Worm (Caenorhabditis elegans) whole organism, L1 larva: ENCODE data around the gene sulp-7.

ENCODE experiments used
- C04F5.9 ChIP-seq: sonication (generic microtip); optimal IDR thresholded peaks from 2 replicates; lab custom pipeline; 2016; ENCODE audit warnings: missing genetic modification characterization, missing compliant biosample characterization
- C34B4.2 ChIP-seq: sonication (generic microtip); optimal IDR thresholded peaks from 2 replicates; lab custom pipeline; 2017; ENCODE audit warnings: mild to moderate bottlenecking, missing genetic modification characterization, missing compliant biosample characterization
- F16B12.6 ChIP-seq: fragments of 150-350 bp; optimal IDR thresholded peaks from 2 replicates; lab custom pipeline; 2014; ENCODE audit warnings: missing biosample characterization, missing genetic modification characterization
- Y116A8C.19 ChIP-seq: sonication (generic microtip); optimal IDR thresholded peaks from 2 replicates; lab custom pipeline; 2016; ENCODE audit warnings: missing compliant biosample characterization, missing genetic modification characterization, borderline replicate concordance
- alr-1 ChIP-seq: fragments of 200-800 bp; sonication (Bioruptor generic); optimal IDR thresholded peaks from 2 replicates; lab custom pipeline; 2018; ENCODE audit warnings: borderline replicate concordance, mild to moderate bottlenecking, missing genetic modification characterization, missing compliant biosample characterization
- aly-2 ChIP-seq: fragments of 150-350 bp; optimal IDR thresholded peaks from 2 replicates; lab custom pipeline; 2014; ENCODE audit warnings: missing biosample characterization, missing genetic modification characterization
- ama-1 ChIP-seq: fragments of 150-350 bp; optimal IDR thresholded peaks from 2 replicates; lab custom pipeline; 2014
- blmp-1 ChIP-seq: fragments of 150-350 bp; optimal IDR thresholded peaks from 2 replicates; lab custom pipeline; 2014; ENCODE audit warnings: missing biosample characterization, missing genetic modification characterization
- ceh-63 ChIP-seq: fragments of 200-800 bp; sonication (Bioruptor generic); optimal IDR thresholded peaks from 2 replicates; lab custom pipeline; 2018; ENCODE audit warnings: mild to moderate bottlenecking, missing genetic modification characterization, missing compliant biosample characterization
- ceh-8 ChIP-seq: fragments of 200-800 bp; sonication (Bioruptor generic); optimal IDR thresholded peaks from 2 replicates; lab custom pipeline; 2018; ENCODE audit warnings: mild to moderate bottlenecking, missing genetic modification characterization, moderate library complexity, missing compliant biosample characterization
- ceh-82 ChIP-seq, 3 experiments: fragments of 150-350 bp in 1 of 3; sonication (generic microtip) in 2 of 3; optimal IDR thresholded peaks; 2 replicates each; lab custom pipeline; 2014 to 2017; ENCODE audit warnings: missing biosample characterization in 3 of 3, missing genetic modification characterization in 3 of 3
- ceh-88 ChIP-seq: fragments of 200-800 bp; sonication (Bioruptor generic); IDR thresholded peaks from 2 replicates; pipeline ENCODE4 v1.3.6; 2022; ENCODE audit warnings: missing genetic modification characterization, missing compliant biosample characterization
- ceh-90 ChIP-seq: sonication (generic microtip); optimal IDR thresholded peaks from 2 replicates; lab custom pipeline; 2016; ENCODE audit warnings: missing genetic modification characterization, missing compliant biosample characterization
- efl-1 ChIP-seq, 4 experiments: fragments of 150-350 bp; optimal IDR thresholded peaks in 3 of 4; peaks in 1 of 4; 1 replicate in 1 of 4; 2 replicates in 3 of 4; lab custom pipeline; 2014; ENCODE audit warnings: missing biosample characterization in 2 of 4, missing genetic modification characterization in 2 of 4, missing genetic modification reagents in 2 of 4
- egl-27 ChIP-seq, 2 experiments: fragments of 150-350 bp in 1 of 2; sonication (generic microtip); optimal IDR thresholded peaks; 3 replicates each; lab custom pipeline; 2017 to 2018; ENCODE audit warnings: missing biosample characterization in 2 of 2, missing genetic modification characterization in 2 of 2, missing genetic modification reagents in 2 of 2
- elt-2 ChIP-seq: sonication (generic microtip); optimal IDR thresholded peaks from 2 replicates; lab custom pipeline; 2016; ENCODE audit warnings: missing genetic modification characterization, mild to moderate bottlenecking, inconsistent platforms, missing compliant biosample characterization, missing genetic modification reagents
- ets-5 ChIP-seq: fragments of 200-800 bp; sonication (Bioruptor generic); IDR thresholded peaks from 2 replicates; pipeline ENCODE4 v1.3.6; 2022; ENCODE audit warnings: missing genetic modification characterization, missing compliant biosample characterization
- fkh-10 ChIP-seq: sonication (generic microtip); optimal IDR thresholded peaks from 2 replicates; lab custom pipeline; 2017; ENCODE audit warnings: missing biosample characterization, missing genetic modification reagents, missing genetic modification characterization
- fkh-4 ChIP-seq: sonication (generic microtip); optimal IDR thresholded peaks from 2 replicates; lab custom pipeline; 2016; ENCODE audit warnings: missing compliant biosample characterization, missing genetic modification characterization, borderline replicate concordance
- fkh-8 ChIP-seq: sonication (generic microtip); optimal IDR thresholded peaks from 2 replicates; lab custom pipeline; 2016; ENCODE audit warnings: mild to moderate bottlenecking, missing genetic modification characterization, missing compliant biosample characterization
- fos-1 ChIP-seq: fragments of 150-350 bp; optimal IDR thresholded peaks from 2 replicates; lab custom pipeline; 2014; ENCODE audit warnings: missing biosample characterization, missing genetic modification characterization
- irx-1 ChIP-seq: sonication (generic microtip); optimal IDR thresholded peaks from 2 replicates; lab custom pipeline; 2016; ENCODE audit warnings: missing genetic modification characterization, missing compliant biosample characterization
- jun-1 ChIP-seq: fragments of 150-350 bp; optimal IDR thresholded peaks from 2 replicates; lab custom pipeline; 2014; ENCODE audit warnings: missing biosample characterization, missing genetic modification reagents, missing genetic modification characterization
- lin-14 ChIP-seq: fragments of 200-800 bp; sonication (Bioruptor generic); optimal IDR thresholded peaks from 2 replicates; lab custom pipeline; 2018; ENCODE audit warnings: mild to moderate bottlenecking, missing genetic modification characterization, moderate library complexity, missing compliant biosample characterization
- lin-35 ChIP-seq, 2 experiments: fragments of 150-350 bp; optimal IDR thresholded peaks; 2 replicates each; lab custom pipeline; 2014; ENCODE audit warnings: missing biosample characterization in 2 of 2, missing genetic modification characterization in 2 of 2, missing genetic modification reagents in 2 of 2
- mdl-1 ChIP-seq, 2 experiments: fragments of 150-350 bp; optimal IDR thresholded peaks; 2 replicates each; lab custom pipeline; 2014 to 2017; ENCODE audit warnings: missing biosample characterization in 2 of 2, missing genetic modification characterization in 2 of 2, inconsistent platforms in 1 of 2
- mep-1 ChIP-seq: fragments of 150-350 bp; optimal IDR thresholded peaks from 2 replicates; lab custom pipeline; 2014; ENCODE audit warnings: missing biosample characterization, missing genetic modification characterization
- nhr-11 ChIP-seq: fragments of 150-350 bp; optimal IDR thresholded peaks from 2 replicates; lab custom pipeline; 2014; ENCODE audit warnings: missing biosample characterization, missing genetic modification characterization
- nhr-237 ChIP-seq: fragments of 150-350 bp; optimal IDR thresholded peaks from 2 replicates; lab custom pipeline; 2014; ENCODE audit warnings: missing biosample characterization, missing genetic modification characterization
- nhr-28 ChIP-seq: fragments of 150-350 bp; optimal IDR thresholded peaks from 2 replicates; lab custom pipeline; 2014; ENCODE audit warnings: missing biosample characterization, missing genetic modification characterization
- nhr-71 ChIP-seq: sonication (generic microtip); optimal IDR thresholded peaks from 2 replicates; lab custom pipeline; 2016; ENCODE audit warnings: mild to moderate bottlenecking, missing genetic modification characterization, moderate library complexity, missing compliant biosample characterization
- nhr-76 ChIP-seq: sonication (generic microtip); optimal IDR thresholded peaks from 2 replicates; lab custom pipeline; 2017; ENCODE audit warnings: missing biosample characterization, missing genetic modification characterization
- nhr-84 ChIP-seq: sonication (generic microtip); optimal IDR thresholded peaks from 2 replicates; lab custom pipeline; 2017; ENCODE audit warnings: missing biosample characterization, missing genetic modification characterization
- nhr-85 ChIP-seq: sonication (generic microtip); peaks from one replicate; lab custom pipeline; 2016; ENCODE audit warnings: missing genetic modification characterization, inconsistent platforms, missing compliant biosample characterization
- pax-3 ChIP-seq: fragments of 200-800 bp; sonication (Bioruptor generic); optimal IDR thresholded peaks from 2 replicates; lab custom pipeline; 2018; ENCODE audit warnings: mild to moderate bottlenecking, missing genetic modification characterization, moderate library complexity, missing compliant biosample characterization
- snu-23 ChIP-seq: sonication (generic microtip); optimal IDR thresholded peaks from 2 replicates; lab custom pipeline; 2016; ENCODE audit warnings: missing genetic modification characterization, missing compliant biosample characterization
- sup-37 ChIP-seq: fragments of 200-800 bp; sonication (Bioruptor generic); optimal IDR thresholded peaks from 2 replicates; lab custom pipeline; 2018; ENCODE audit warnings: mild to moderate bottlenecking, missing genetic modification characterization, missing compliant biosample characterization
- swsn-7 ChIP-seq: sonication (generic microtip); optimal IDR thresholded peaks from 2 replicates; lab custom pipeline; 2016; ENCODE audit warnings: missing genetic modification characterization, missing compliant biosample characterization
- tlp-1 ChIP-seq: fragments of 150-350 bp; optimal IDR thresholded peaks from 2 replicates; lab custom pipeline; 2014; ENCODE audit warnings: missing biosample characterization, missing genetic modification characterization
- unc-30 ChIP-seq: sonication (generic microtip); optimal IDR thresholded peaks from 2 replicates; lab custom pipeline; 2017; ENCODE audit warnings: missing biosample characterization, missing genetic modification characterization
- unc-98 ChIP-seq: fragments of 200-800 bp; sonication (Bioruptor generic); IDR thresholded peaks from 2 replicates; pipeline ENCODE4 v1.3.6; 2022; ENCODE audit warnings: missing genetic modification characterization, missing compliant biosample characterization
- zip-4 ChIP-seq: fragments of 200-800 bp; sonication (Bioruptor generic); optimal IDR thresholded peaks from 2 replicates; lab custom pipeline; 2018; ENCODE audit warnings: mild to moderate bottlenecking, missing genetic modification characterization, moderate library complexity, missing compliant biosample characterization
- ztf-4 ChIP-seq: fragments of 150-350 bp; optimal IDR thresholded peaks from 2 replicates; lab custom pipeline; 2014; ENCODE audit warnings: missing biosample characterization, missing genetic modification characterization

The sulp-7 gene

DNA sequence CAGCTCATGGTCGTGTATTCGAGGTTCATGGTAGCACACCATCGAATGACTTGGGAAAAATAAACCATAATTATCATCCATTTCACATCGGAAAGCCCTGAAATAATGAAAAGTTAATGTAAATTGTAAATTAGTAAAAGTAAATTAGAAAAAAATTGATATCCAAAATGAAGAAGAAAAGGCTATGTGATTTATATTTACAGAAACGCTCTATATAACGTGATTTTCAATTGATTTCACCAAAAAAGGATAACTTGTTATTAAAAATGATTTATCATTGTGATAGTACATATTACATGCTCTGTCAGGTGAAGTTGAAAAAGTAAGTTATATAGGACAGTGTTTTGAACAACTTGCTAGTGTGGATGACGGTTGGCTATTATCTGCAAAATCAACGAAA, 37.7 kb upstream of the sulp-7 start, which contains the start of gene C09F12.3:
Gene C09F12.3 (minus strand): TSS at position 101 of the 400 bp plus-strand sequence.
- no peak for TF ChIP-seq mdl-1 (tag; optimal IDR thresholded peaks at IDR 0.05; lab: Kevin White, UChicago)
- no peak for TF ChIP-seq aly-2 (tag; lab: Kevin White, UChicago)
- TF ChIP-seq ceh-63 (GFP tag; lab: Kevin White, UChicago): no peak
- no peak for TF ChIP-seq fkh-8 (tag; lab: Kevin White, UChicago)

DNA sequence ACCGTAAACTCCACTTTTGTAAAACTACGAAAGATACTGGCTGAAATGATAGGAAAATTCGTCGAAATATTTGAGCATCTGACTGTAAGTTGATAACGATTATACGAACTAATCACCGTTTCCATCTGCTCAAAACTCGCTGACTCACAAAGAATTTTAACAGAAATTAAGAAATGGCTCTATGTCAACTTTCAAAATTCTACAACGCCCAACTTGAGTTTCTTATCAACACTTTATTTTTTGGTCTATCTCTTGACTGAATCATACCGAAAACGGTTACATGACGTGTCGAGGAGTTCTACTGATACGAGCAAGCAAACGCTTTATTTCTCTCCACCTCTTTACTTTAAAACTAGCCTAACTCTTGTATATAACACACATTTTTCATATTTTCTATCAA, 33.3 kb upstream of the sulp-7 start, which contains the start of gene clc-1:
Gene clc-1 (plus strand): TSS at position 264 of the 400 bp plus-strand sequence.
- TF ChIP-seq nhr-71 (tag; lab: Kevin White, UChicago) (peak; percentile 1), egl-27 (tag; optimal IDR thresholded peaks at IDR 0.05; lab: Kevin White, UChicago) (no peak), jun-1 (tag; lab: Kevin White, UChicago) (peak; percentile 34), elt-2 (tag; lab: Kevin White, UChicago) (peak; percentile 96), ceh-82 (tag; optimal IDR thresholded peaks at IDR 0.05; lab: Kevin White, UChicago) (no peak), tlp-1 (tag; lab: Kevin White, UChicago) (peak; percentile 32), efl-1 (optimal IDR thresholded peaks at IDR 0.05; lab: Kevin White, UChicago) (no peak), efl-1 (GFP tag; optimal IDR thresholded peaks at IDR 0.05 in 1 of 2; lab: Kevin White, UChicago) (peak in 1 of 2 experiments; percentile 79), aly-2 (tag; lab: Kevin White, UChicago) (no peak)

DNA sequence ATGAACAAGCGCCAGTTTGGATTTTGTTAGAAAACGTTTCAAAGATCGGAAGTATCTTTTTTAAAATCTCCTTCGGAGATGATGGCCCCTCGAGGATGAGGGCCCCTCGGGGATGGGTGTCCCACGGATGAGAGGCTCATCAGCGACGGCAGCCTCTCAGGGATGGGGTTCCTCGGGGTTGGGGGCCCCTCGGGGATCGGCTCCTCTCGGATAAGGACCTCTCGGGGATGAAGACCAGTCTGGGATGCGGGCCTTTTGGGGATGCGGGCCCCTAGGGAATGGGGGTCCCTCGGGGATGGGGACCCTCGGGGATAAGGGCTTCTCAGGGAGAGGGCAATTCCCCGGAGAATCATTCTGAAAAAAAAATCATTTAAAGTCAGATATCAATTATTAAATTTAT, 30.1 kb upstream of the sulp-7 start:
- no peak for TF ChIP-seq fos-1 (tag; lab: Kevin White, UChicago)
- no peak for TF ChIP-seq unc-98 (GFP tag; lab: Robert Waterston, UW)
- peak; percentile 53 for TF ChIP-seq ceh-8 (GFP tag; lab: Kevin White, UChicago)
- TF ChIP-seq nhr-84 (tag; lab: Kevin White, UChicago): no peak
- TF ChIP-seq ceh-90: no peak
- TF ChIP-seq jun-1 (tag; lab: Kevin White, UChicago): no peak
- no peak for TF ChIP-seq ets-5 (GFP tag; lab: Robert Waterston, UW)
- TF ChIP-seq fkh-4: no peak
- no peak for TF ChIP-seq elt-2 (tag; lab: Kevin White, UChicago)
- TF ChIP-seq, all 84 proteins: peak for 1

DNA sequence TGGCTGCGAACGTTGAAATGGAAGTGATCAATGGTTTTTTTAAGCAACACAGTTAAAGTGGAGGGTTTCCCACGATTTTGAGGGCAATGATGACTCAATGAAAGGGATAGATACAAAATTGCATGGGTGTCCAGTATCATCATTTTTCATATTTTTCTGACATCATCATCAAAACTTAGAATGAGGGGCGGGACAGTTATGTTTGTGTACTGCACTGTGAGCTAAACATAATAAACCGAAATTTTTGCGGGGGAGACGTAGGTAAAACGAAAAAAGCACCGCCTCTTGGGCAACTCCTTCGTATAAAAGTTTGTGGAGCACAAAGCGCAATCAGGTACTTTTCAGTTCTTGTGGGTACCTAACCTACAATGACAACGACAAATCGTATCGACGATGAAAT, 26.9 kb upstream of the sulp-7 start, which contains the start of gene C09F12.2:
Gene C09F12.2 (plus strand): TSS at position 301 of the 400 bp plus-strand sequence.
- no peak for TF ChIP-seq nhr-28 (tag; lab: Kevin White, UChicago)
- TF ChIP-seq blmp-1 (tag; lab: Kevin White, UChicago): no peak
- no peak for TF ChIP-seq sup-37 (GFP tag; lab: Kevin White, UChicago)
- no peak for TF ChIP-seq nhr-84 (tag; lab: Kevin White, UChicago)
- no peak for TF ChIP-seq snu-23 (GFP tag; lab: Kevin White, UChicago)
- TF ChIP-seq Y116A8C.19 (tag; lab: Kevin White, UChicago): no peak

DNA sequence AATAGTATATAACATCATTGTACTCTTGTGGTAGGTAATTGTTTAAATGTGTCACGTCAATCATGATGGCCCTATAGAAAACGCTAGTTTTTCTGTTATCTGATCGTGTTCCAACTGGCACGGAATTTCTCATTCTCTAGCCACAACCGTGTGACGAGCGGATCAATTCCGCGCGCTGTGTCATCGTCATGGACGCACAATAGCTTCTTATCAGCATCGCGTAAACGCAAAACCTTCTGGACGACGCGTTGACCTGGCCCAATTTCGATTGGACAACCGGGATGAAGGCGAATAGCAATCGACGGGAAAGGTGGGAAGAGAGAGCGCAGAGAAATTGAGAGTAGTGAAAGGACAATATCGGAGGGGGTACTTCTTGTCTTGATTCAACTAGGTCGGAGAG, 23.4 kb upstream of the sulp-7 start, which contains the start of gene lpr-3:
Gene lpr-3 (plus strand): TSS at position 374 of the 400 bp plus-strand sequence.
- peak; percentile 1 for TF ChIP-seq lin-14 (GFP tag; lab: Kevin White, UChicago)
- no peak for TF ChIP-seq ceh-82 (tag; optimal IDR thresholded peaks at IDR 0.05; lab: Kevin White, UChicago)
- TF ChIP-seq pax-3 (tag; lab: Kevin White, UChicago): no peak
- peak; percentile 100 for TF ChIP-seq blmp-1 (tag; lab: Kevin White, UChicago)
- no peak for TF ChIP-seq swsn-7 (tag; lab: Kevin White, UChicago)
- no peak for TF ChIP-seq fkh-8 (tag; lab: Kevin White, UChicago)
- no peak for TF ChIP-seq nhr-11 (tag; lab: Kevin White, UChicago)
- TF ChIP-seq tlp-1 (tag; lab: Kevin White, UChicago): no peak
- TF ChIP-seq nhr-237 (tag; lab: Kevin White, UChicago): no peak
- TF ChIP-seq ceh-88 (GFP tag; lab: Robert Waterston, UW): no peak
- TF ChIP-seq ztf-4 (tag; lab: Kevin White, UChicago): peak; percentile 19
- TF ChIP-seq mep-1 (tag; lab: Kevin White, UChicago): peak; percentile 32
- no peak for TF ChIP-seq fkh-10 (GFP tag; lab: Kevin White, UChicago)
- no peak for TF ChIP-seq unc-30 (tag; lab: Kevin White, UChicago)
- TF ChIP-seq nhr-85 (tag; lab: Kevin White, UChicago): peak; percentile 17
- no peak for TF ChIP-seq Y116A8C.19 (tag; lab: Kevin White, UChicago)
- TF ChIP-seq F16B12.6: no peak
- no peak for TF ChIP-seq nhr-76 (tag; lab: Kevin White, UChicago)
- no peak for TF ChIP-seq ets-5 (GFP tag; lab: Robert Waterston, UW)
- no peak for TF ChIP-seq irx-1 (tag; lab: Kevin White, UChicago)
- no peak for TF ChIP-seq C04F5.9 (tag; lab: Kevin White, UChicago)
- no peak for TF ChIP-seq C34B4.2 (tag; lab: Kevin White, UChicago)
- no peak for TF ChIP-seq lin-35 (GFP tag; optimal IDR thresholded peaks at IDR 0.05; lab: Kevin White, UChicago)
- TF ChIP-seq egl-27 (tag; optimal IDR thresholded peaks at IDR 0.05; lab: Kevin White, UChicago): no peak
- TF ChIP-seq ama-1 (lab: Kevin White, UChicago): no peak
- no peak for TF ChIP-seq zip-4 (GFP tag; lab: Kevin White, UChicago)
- no peak for TF ChIP-seq alr-1
